Fruit fly (Drosophila melanogaster) whole organism, pupa: Measurements from ENCODE around the gene Vps15.
A peak's percentile ranks its signal among the peaks of the same experiment; 100 is the strongest.

Source experiments
- CG10348 ChIP-seq: fragments of 200-800 bp; sonication (Bioruptor generic); IDR thresholded peaks from 2 replicates; pipeline ENCODE4 v1.3.6; 2022; ENCODE audit warnings: missing biosample characterization, missing genetic modification characterization
- CG12605 ChIP-seq: fragments of 200-800 bp; sonication (Bioruptor generic); IDR thresholded peaks from 2 replicates; pipeline ENCODE4 v1.3.6; 2022; ENCODE audit warnings: missing biosample characterization, missing genetic modification characterization
- CG13204 ChIP-seq: fragments of 200-800 bp; sonication (Bioruptor generic); optimal IDR thresholded peaks from 2 replicates; lab custom pipeline; 2018; ENCODE audit warnings: missing biosample characterization, mild to moderate bottlenecking, missing genetic modification characterization, moderate library complexity
- CG14655 ChIP-seq: fragments of 200-800 bp; sonication (Bioruptor generic); optimal IDR thresholded peaks from 3 replicates; lab custom pipeline; 2017; ENCODE audit warnings: mild to moderate bottlenecking, missing biosample characterization, missing genetic modification reagents, missing genetic modification characterization
- CG15710 ChIP-seq: fragments of 200-800 bp; sonication (Bioruptor generic); optimal IDR thresholded peaks from 2 replicates; lab custom pipeline; 2018; ENCODE audit warnings: missing biosample characterization, mild to moderate bottlenecking, missing genetic modification characterization, moderate library complexity
- CG17806 ChIP-seq: fragments of 200-800 bp; sonication (Bioruptor generic); optimal IDR thresholded peaks from 2 replicates; lab custom pipeline; 2018; ENCODE audit warnings: missing biosample characterization, mild to moderate bottlenecking, missing genetic modification characterization, moderate library complexity
- CG32121 ChIP-seq: fragments of 200-800 bp; sonication (Bioruptor generic); IDR thresholded peaks from 2 replicates; pipeline ENCODE4 v1.3.6; 2022; ENCODE audit warnings: missing biosample characterization, missing genetic modification characterization
- CG34367 ChIP-seq: fragments of 200-800 bp; sonication (Bioruptor generic); optimal IDR thresholded peaks from 2 replicates; lab custom pipeline; 2018; ENCODE audit warnings: missing biosample characterization, mild to moderate bottlenecking, missing genetic modification characterization
- CG4496 ChIP-seq: fragments of 200-800 bp; sonication (Bioruptor generic); IDR thresholded peaks from 3 replicates; pipeline ENCODE4 v1.3.6; 2022; ENCODE audit warnings: missing biosample characterization, missing genetic modification characterization
- CG8159 ChIP-seq: fragments of 200-800 bp; sonication (Bioruptor generic); optimal IDR thresholded peaks from 3 replicates; lab custom pipeline; 2018; ENCODE audit warnings: missing biosample characterization, mild to moderate bottlenecking, missing genetic modification characterization, moderate library complexity
- CG8301 ChIP-seq: fragments of 200-800 bp; sonication (Bioruptor generic); optimal IDR thresholded peaks from 2 replicates; lab custom pipeline; 2018; ENCODE audit warnings: missing biosample characterization, mild to moderate bottlenecking, missing genetic modification characterization
- CG9948 ChIP-seq: fragments of 200-800 bp; sonication (Bioruptor generic); optimal IDR thresholded peaks from 2 replicates; lab custom pipeline; 2018; ENCODE audit warnings: missing biosample characterization, mild to moderate bottlenecking, missing genetic modification characterization, moderate library complexity
- D1 ChIP-seq: fragments of 200-800 bp; sonication (Bioruptor generic); optimal IDR thresholded peaks from 2 replicates; lab custom pipeline; 2018; ENCODE audit warnings: missing biosample characterization, mild to moderate bottlenecking, missing genetic modification characterization, moderate library complexity
- EcR ChIP-seq: fragments of 200-800 bp; sonication (Bioruptor generic); optimal IDR thresholded peaks from 3 replicates; lab custom pipeline; 2019; ENCODE audit warnings: missing biosample characterization, missing genetic modification characterization, mild to moderate bottlenecking, moderate library complexity, missing genetic modification reagents
- Ets98B ChIP-seq: fragments of 200-800 bp; sonication (Bioruptor generic); IDR thresholded peaks from 2 replicates; pipeline ENCODE4 v1.3.6; 2022; ENCODE audit warnings: missing biosample characterization, missing genetic modification characterization
- Pif1A ChIP-seq: fragments of 200-800 bp; sonication (Bioruptor generic); optimal IDR thresholded peaks from 3 replicates; lab custom pipeline; 2016; ENCODE audit warnings: missing biosample characterization, missing genetic modification characterization
- Pif1B ChIP-seq: fragments of 200-800 bp; sonication (Bioruptor generic); optimal IDR thresholded peaks from 3 replicates; lab custom pipeline; 2016; ENCODE audit warnings: missing biosample characterization, missing genetic modification characterization
- Snoo ChIP-seq: fragments of 200-800 bp; sonication (Bioruptor generic); optimal IDR thresholded peaks from 3 replicates; lab custom pipeline; 2017; ENCODE audit warnings: missing biosample characterization, mild to moderate bottlenecking, missing genetic modification characterization, inconsistent platforms
- fd96Ca ChIP-seq: fragments of 200-800 bp; sonication (Bioruptor generic); IDR thresholded peaks from 3 replicates; pipeline ENCODE4 v1.3.6; 2022; ENCODE audit warnings: missing biosample characterization, missing genetic modification characterization
- gl ChIP-seq: fragments of 200-800 bp; sonication (Bioruptor generic); optimal IDR thresholded peaks from 2 replicates; lab custom pipeline; 2018; ENCODE audit warnings: missing biosample characterization, mild to moderate bottlenecking, missing genetic modification characterization
- rn ChIP-seq: fragments of 200-800 bp; sonication (Bioruptor generic); IDR thresholded peaks from 2 replicates; pipeline ENCODE4 v1.3.6; 2022; ENCODE audit warnings: missing biosample characterization, missing genetic modification characterization

Vps15 gene

DNA sequence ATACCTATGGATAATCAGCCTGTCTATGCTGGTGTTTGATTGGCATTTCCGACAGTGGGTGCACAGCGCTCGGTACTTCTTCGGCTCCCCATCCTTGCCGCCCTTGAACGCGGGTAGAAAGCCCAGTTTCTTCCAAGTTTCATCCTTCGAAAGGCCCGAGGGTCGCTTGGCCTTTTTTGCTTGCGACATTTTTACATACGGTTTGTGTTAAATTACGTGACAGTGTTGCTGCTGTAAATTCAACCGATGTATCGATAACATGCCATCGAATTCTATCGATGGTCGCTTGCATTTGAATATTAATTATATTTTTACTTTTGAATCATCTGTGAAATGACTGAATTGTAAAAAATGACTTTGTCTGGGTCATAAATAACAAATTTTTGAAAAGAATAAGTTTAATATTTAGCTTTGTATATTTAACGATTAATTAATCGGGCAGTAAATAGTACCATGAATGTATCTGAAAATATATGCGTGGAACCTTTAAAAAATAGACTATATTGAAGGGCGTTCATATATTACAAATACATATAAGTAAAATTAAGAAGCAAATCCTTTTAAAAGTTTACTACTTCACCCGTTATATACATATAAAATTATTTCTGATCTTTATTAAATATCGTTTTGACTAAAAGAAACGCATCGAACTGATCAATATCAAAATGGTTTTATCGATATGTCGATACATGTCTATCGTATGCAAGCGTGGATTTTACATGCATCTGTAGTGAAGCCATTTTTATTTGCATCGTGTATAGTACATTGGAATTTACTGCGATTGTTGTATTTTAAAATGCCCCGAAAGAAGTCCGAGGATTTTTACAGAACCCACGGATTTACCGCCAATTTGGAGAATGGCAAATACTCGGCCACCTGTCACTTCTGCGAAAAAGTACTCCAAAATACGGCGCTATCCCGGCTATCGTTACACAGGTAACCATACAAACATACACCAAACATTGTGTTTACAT lies 12.9 kb upstream of the Vps15 start, which contains the start of the genes Ibf2 and Ibf1:
Ibf2 (minus strand) TSS at position 250 of the 974 bp plus-strand sequence.
Ibf1 (plus strand) TSS at position 713 of the 974 bp plus-strand sequence.
- TF ChIP-seq gl (tag; lab: Kevin White, UChicago) (no peak), CG15710 (no peak), CG14655 (GFP tag; lab: Kevin White, UChicago) (no peak), EcR (GFP tag; lab: Kevin White, UChicago) (no peak), Ets98B (no peak), CG8159 (no peak), CG10348 (GFP tag; lab: Robert Waterston, UW) (no peak), fd96Ca (GFP tag; lab: Robert Waterston, UW) (no peak), rn (GFP tag; lab: Robert Waterston, UW) (no peak), CG9948 (tag; lab: Kevin White, UChicago) (no peak), Snoo (tag; lab: Kevin White, UChicago) (no peak), CG8301 (tag; lab: Kevin White, UChicago) (no peak), CG32121 (GFP tag; lab: Robert Waterston, UW) (no peak), CG4496 (GFP tag; lab: Robert Waterston, UW) (no peak), CG13204 (GFP tag; lab: Kevin White, UChicago) (no peak), CG34367 (no peak), CG17806 (tag; lab: Kevin White, UChicago) (no peak), Pif1A (GFP tag; lab: Kevin White, UChicago) (no peak)
- TF ChIP-seq, all 21 proteins: peak for 0

DNA sequence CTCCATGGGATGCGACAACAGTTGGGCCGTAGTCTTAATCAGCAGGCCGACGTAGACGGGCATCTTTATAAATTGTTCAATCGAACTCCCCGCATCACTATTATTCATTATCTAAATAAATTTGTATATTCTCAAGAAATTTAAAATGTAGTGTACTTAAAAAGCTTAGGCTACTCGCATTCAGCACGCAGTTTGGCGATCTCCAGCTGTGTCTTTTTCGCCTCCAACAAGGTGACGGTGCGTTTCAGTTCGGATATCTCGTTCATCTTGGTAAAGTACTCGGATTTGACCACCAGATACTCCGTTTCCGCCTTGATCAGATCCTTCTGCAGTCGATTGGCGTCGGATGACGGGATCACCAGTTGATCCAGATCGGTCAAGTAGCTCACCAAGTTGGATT lies 11.9 kb upstream of the Vps15 start, which contains the start of gene CG16736:
CG16736 (minus strand) TSS at position 101 of the 400 bp plus-strand sequence.
- no peak for TF ChIP-seq gl (tag; lab: Kevin White, UChicago)
- no peak for TF ChIP-seq CG4496 (GFP tag; lab: Robert Waterston, UW)
- TF ChIP-seq CG8301 (tag; lab: Kevin White, UChicago), result no peak
- no peak for TF ChIP-seq CG10348 (GFP tag; lab: Robert Waterston, UW)
- TF ChIP-seq CG32121 (GFP tag; lab: Robert Waterston, UW), result no peak
- TF ChIP-seq CG14655 (GFP tag; lab: Kevin White, UChicago), result no peak
- no peak for TF ChIP-seq rn (GFP tag; lab: Robert Waterston, UW)
- TF ChIP-seq Pif1A (GFP tag; lab: Kevin White, UChicago), result no peak
- no peak for TF ChIP-seq Ets98B
- TF ChIP-seq CG12605, result no peak
- no peak for TF ChIP-seq Pif1B
- TF ChIP-seq CG17806 (tag; lab: Kevin White, UChicago), result no peak
- no peak for TF ChIP-seq fd96Ca (GFP tag; lab: Robert Waterston, UW)
- no peak for TF ChIP-seq CG34367
- no peak for TF ChIP-seq Snoo (tag; lab: Kevin White, UChicago)
- TF ChIP-seq CG13204 (GFP tag; lab: Kevin White, UChicago), result no peak
- TF ChIP-seq D1 (tag; lab: Kevin White, UChicago), result no peak

DNA sequence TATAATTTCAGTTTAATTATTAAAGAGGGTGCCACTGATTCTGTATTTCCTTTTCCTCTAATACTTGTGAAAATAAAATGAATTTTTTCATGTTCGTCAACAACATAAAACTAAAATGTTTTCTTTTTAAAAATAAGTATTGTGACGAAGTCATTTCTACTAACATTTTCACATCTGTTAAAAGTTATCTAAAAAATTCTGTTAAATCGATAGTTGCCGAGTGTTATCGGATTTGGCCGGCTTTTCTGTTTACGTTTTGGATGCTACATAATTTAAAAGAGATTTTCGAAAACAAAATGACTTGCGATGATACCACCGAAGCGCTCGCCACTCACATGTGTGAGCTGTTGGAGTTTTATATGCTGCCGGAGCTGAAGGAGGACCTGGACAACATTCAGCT lies 9.1 kb upstream of the Vps15 start, which contains the start of gene CG16734:
CG16734 (plus strand) TSS at position 255 of the 400 bp plus-strand sequence.
- TF ChIP-seq CG10348 (GFP tag; lab: Robert Waterston, UW) (no peak), Pif1A (GFP tag; lab: Kevin White, UChicago) (no peak), CG9948 (tag; lab: Kevin White, UChicago) (no peak), CG4496 (GFP tag; lab: Robert Waterston, UW) (no peak), Pif1B (no peak), rn (GFP tag; lab: Robert Waterston, UW) (no peak), CG17806 (tag; lab: Kevin White, UChicago) (no peak), CG15710 (no peak), CG34367 (no peak), CG8301 (tag; lab: Kevin White, UChicago) (no peak), Snoo (tag; lab: Kevin White, UChicago) (no peak), CG32121 (GFP tag; lab: Robert Waterston, UW) (no peak), CG12605 (no peak)

DNA sequence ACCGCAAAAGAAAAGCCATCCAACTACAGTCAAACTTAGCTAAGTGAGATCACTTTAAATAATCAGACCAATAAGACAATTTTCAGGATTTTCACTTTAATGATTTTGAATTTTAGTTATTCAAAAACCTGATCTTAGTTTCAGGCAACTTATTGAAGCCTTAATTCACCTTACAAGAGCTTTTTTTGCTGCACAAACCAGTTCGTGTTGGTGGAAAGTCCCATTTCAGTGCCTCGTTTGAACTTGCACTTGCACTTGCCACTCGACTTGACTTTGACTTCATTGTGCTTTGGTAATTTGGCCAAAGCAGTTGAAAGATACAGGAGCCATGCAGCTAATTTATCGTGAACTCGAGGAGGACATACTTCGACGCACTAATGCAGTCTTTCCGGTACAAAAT lies 5.9 kb upstream of the Vps15 start, which contains the start of gene St2:
St2 (plus strand) TSS at position 301 of the 400 bp plus-strand sequence.
- TF ChIP-seq gl (tag; lab: Kevin White, UChicago) (no peak), Ets98B (no peak), CG8301 (tag; lab: Kevin White, UChicago) (no peak), CG32121 (GFP tag; lab: Robert Waterston, UW) (no peak), CG14655 (GFP tag; lab: Kevin White, UChicago) (no peak), fd96Ca (GFP tag; lab: Robert Waterston, UW) (no peak), CG17806 (tag; lab: Kevin White, UChicago) (no peak), Snoo (tag; lab: Kevin White, UChicago) (no peak), rn (GFP tag; lab: Robert Waterston, UW) (no peak), EcR (GFP tag; lab: Kevin White, UChicago) (no peak)

DNA sequence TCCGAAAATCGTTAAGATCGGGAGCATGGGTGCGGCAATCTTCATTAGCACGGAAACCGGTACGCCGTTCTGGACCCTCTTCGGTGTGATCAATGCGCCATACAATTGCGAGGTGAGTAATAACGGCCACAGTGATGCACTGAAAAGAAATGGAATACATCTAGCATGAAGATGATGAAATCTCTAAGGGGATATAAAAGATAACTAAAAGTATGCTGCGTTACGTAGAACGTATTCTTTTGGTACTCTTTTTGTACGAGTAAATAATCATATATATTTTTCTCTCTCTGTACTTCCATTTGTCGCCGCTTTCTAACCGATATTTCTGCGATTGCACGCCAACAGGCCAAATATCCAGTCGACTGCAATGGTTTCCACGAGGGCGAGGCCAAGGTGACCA lies 5.2 kb upstream of the Vps15 start:
- TF ChIP-seq CG9948 (tag; lab: Kevin White, UChicago) (peak; percentile 77), rn (GFP tag; lab: Robert Waterston, UW) (peak; percentile 27; the same call in 1 of the 2 replicates), CG14655 (GFP tag; lab: Kevin White, UChicago) (peak; percentile 90), CG13204 (GFP tag; lab: Kevin White, UChicago) (no peak), Pif1B (peak; percentile 71), CG34367 (peak; percentile 61), CG32121 (GFP tag; lab: Robert Waterston, UW) (peak; percentile 84), D1 (tag; lab: Kevin White, UChicago) (peak; percentile 73), EcR (GFP tag; lab: Kevin White, UChicago) (no peak), gl (tag; lab: Kevin White, UChicago) (peak; percentile 47), CG8159 (peak; percentile 66), fd96Ca (GFP tag; lab: Robert Waterston, UW) (peak; percentile 78), CG15710 (peak; percentile 67), CG12605 (peak; percentile 85), CG8301 (tag; lab: Kevin White, UChicago) (peak; percentile 85), Snoo (tag; lab: Kevin White, UChicago) (peak; percentile 81), Ets98B (peak; percentile 91), CG17806 (tag; lab: Kevin White, UChicago) (peak; percentile 76), CG4496 (GFP tag; lab: Robert Waterston, UW) (peak; percentile 93), Pif1A (GFP tag; lab: Kevin White, UChicago) (peak; percentile 77), CG10348 (GFP tag; lab: Robert Waterston, UW) (no peak)
